Fruit fly (Drosophila melanogaster) whole organism: ENCODE measurements around the gene CG11155.
A peak's percentile ranks its signal among the peaks of the same experiment; 100 is the strongest.

Source experiments
- CG8478 ChIP-seq: fragments of >200 bp; optimal IDR thresholded peaks from 2 replicates; lab custom pipeline; 2018; ENCODE audit warnings: inconsistent platforms
- Dll ChIP-seq: fragments of >200 bp; optimal IDR thresholded peaks from 2 replicates; lab custom pipeline; 2017
- EcR ChIP-seq, 2 experiments: fragments of >200 bp; optimal IDR thresholded peaks; 2 replicates each; lab custom pipeline; 2017; ENCODE audit warnings: missing biosample characterization in 2 of 2, missing genetic modification characterization in 2 of 2, missing genetic modification reagents in 2 of 2
- pan ChIP-seq: fragments of >200 bp; optimal IDR thresholded peaks from 2 replicates; lab custom pipeline; 2017
- psq ChIP-seq: fragments of >200 bp; optimal IDR thresholded peaks from 2 replicates; lab custom pipeline; 2017
- usp ChIP-seq: fragments of >200 bp; optimal IDR thresholded peaks from 2 replicates; lab custom pipeline; 2017; ENCODE audit warnings: missing biosample characterization, missing genetic modification characterization, mixed read lengths

The CG11155 gene

dm6 chr4:1126290-1126689 lies at the start of gene CG11155:
Gene CG11155, plus strand, starts transcription at chr4:1126602.
- TF ChIP-seq EcR (GFP tag; optimal IDR thresholded peaks at IDR 0.05; lab: Kevin White, UChicago) = no peak
- TF ChIP-seq usp (GFP tag; lab: Kevin White, UChicago) = no peak
- TF ChIP-seq CG8478 (lab: Kevin White, UChicago) = no peak
- TF ChIP-seq pan = no peak
- TF ChIP-seq Dll = no peak
- no peak for TF ChIP-seq psq (lab: Kevin White, UChicago)

dm6 chr4:1084326-1085062 lies 41.9 kb upstream of the CG11155 start, which contains the start of gene Actbeta:
Gene Actbeta, minus strand, starts transcription at chr4:1084796.
- no peak for TF ChIP-seq Dll
- no peak for TF ChIP-seq usp (GFP tag; lab: Kevin White, UChicago)
- no peak for TF ChIP-seq pan
- no peak for TF ChIP-seq psq (lab: Kevin White, UChicago)
- TF ChIP-seq EcR (GFP tag; optimal IDR thresholded peaks at IDR 0.05; lab: Kevin White, UChicago) = no peak
- no peak for TF ChIP-seq CG8478 (lab: Kevin White, UChicago)

- no peak for TF ChIP-seq usp (GFP tag; lab: Kevin White, UChicago)
- TF ChIP-seq EcR (GFP tag; optimal IDR thresholded peaks at IDR 0.05; lab: Kevin White, UChicago) = no peak
- TF ChIP-seq CG8478 (lab: Kevin White, UChicago) = no peak
- TF ChIP-seq pan = no peak
- no peak for TF ChIP-seq psq (lab: Kevin White, UChicago)
- no peak for TF ChIP-seq Dll
Observed at dm6 chr4:1088480-1088879, 37.9 kb upstream of the CG11155 start, which contains the start of gene sv. Gene sv, plus strand, starts transcription at chr4:1088798.

- TF ChIP-seq psq (lab: Kevin White, UChicago) (no peak), Dll (no peak), pan (no peak), CG8478 (lab: Kevin White, UChicago) (no peak), EcR (GFP tag; optimal IDR thresholded peaks at IDR 0.05; lab: Kevin White, UChicago) (no peak), usp (GFP tag; lab: Kevin White, UChicago) (no peak)
Observed at dm6 chr4:1090304-1090703, 36.1 kb upstream of the CG11155 start.

- TF ChIP-seq Dll = no peak
- TF ChIP-seq CG8478 (lab: Kevin White, UChicago) = no peak
- TF ChIP-seq pan = no peak
- TF ChIP-seq psq (lab: Kevin White, UChicago) = no peak
Observed at dm6 chr4:1093446-1093845, 33.0 kb upstream of the CG11155 start.

- TF ChIP-seq Dll (no peak), usp (GFP tag; lab: Kevin White, UChicago) (no peak), psq (lab: Kevin White, UChicago) (no peak)
Observed at dm6 chr4:1097608-1098262, 28.7 kb upstream of the CG11155 start.

dm6 chr4:1106114-1106513 lies 20.3 kb upstream of the CG11155 start:
- TF ChIP-seq pan = no peak

dm6 chr4:1112867-1113769 lies 13.3 kb upstream of the CG11155 start:
- TF ChIP-seq pan (peak; percentile 75), CG8478 (lab: Kevin White, UChicago) (no peak)

dm6 chr4:1115299-1115698 lies 11.1 kb upstream of the CG11155 start:
- TF ChIP-seq Dll = no peak
- no peak for TF ChIP-seq CG8478 (lab: Kevin White, UChicago)
- no peak for TF ChIP-seq EcR (GFP tag; optimal IDR thresholded peaks at IDR 0.05; lab: Kevin White, UChicago)

- TF ChIP-seq CG8478 (lab: Kevin White, UChicago) = no peak
- TF ChIP-seq pan = no peak
- TF ChIP-seq usp (GFP tag; lab: Kevin White, UChicago) = no peak
Observed at dm6 chr4:1121888-1122287, 4.5 kb upstream of the CG11155 start.

- TF ChIP-seq EcR (GFP tag; optimal IDR thresholded peaks at IDR 0.05; lab: Kevin White, UChicago) = no peak
Observed at dm6 chr4:1122658-1123606, 3.5 kb upstream of the CG11155 start, which contains the start of gene Cals. Gene Cals, minus strand, starts transcription at chr4:1123357.
